Worm (Caenorhabditis elegans) whole organism, L2 larva: ENCODE data around the gene F15D4.2.
A peak's percentile ranks its signal among the peaks of the same experiment; 100 is the strongest.

ENCODE experiments used
- C34F6.9 ChIP-seq: fragments of 150-350 bp; optimal IDR thresholded peaks from 2 replicates; lab custom pipeline; 2014; ENCODE audit warnings: missing biosample characterization, missing genetic modification characterization
- F13H6.1 ChIP-seq: sonication (generic microtip); optimal IDR thresholded peaks from 2 replicates; lab custom pipeline; 2016; ENCODE audit warnings: missing genetic modification characterization, missing compliant biosample characterization
- R02D3.7 ChIP-seq: fragments of 150-350 bp; optimal IDR thresholded peaks from 2 replicates; lab custom pipeline; 2014; ENCODE audit warnings: missing biosample characterization, missing genetic modification characterization
- Y55F3AM.14 ChIP-seq: fragments of 200-800 bp; sonication (Bioruptor generic); optimal IDR thresholded peaks from 2 replicates; lab custom pipeline; 2018; ENCODE audit warnings: mild to moderate bottlenecking, missing genetic modification characterization, missing compliant biosample characterization
- ZK546.5 ChIP-seq: sonication (generic microtip); optimal IDR thresholded peaks from 2 replicates; lab custom pipeline; 2017; ENCODE audit warnings: missing biosample characterization, missing genetic modification characterization
- alr-1 ChIP-seq: fragments of 150-350 bp; optimal IDR thresholded peaks from 2 replicates; lab custom pipeline; 2014; ENCODE audit warnings: missing biosample characterization, missing genetic modification characterization
- aly-2 ChIP-seq: fragments of 150-350 bp; optimal IDR thresholded peaks from 2 replicates; lab custom pipeline; 2014; ENCODE audit warnings: missing biosample characterization, missing genetic modification characterization
- ama-1 ChIP-seq: fragments of 150-350 bp; optimal IDR thresholded peaks from 2 replicates; lab custom pipeline; 2018; ENCODE audit warnings: inconsistent platforms
- blmp-1 ChIP-seq: sonication (generic microtip); optimal IDR thresholded peaks from 2 replicates; lab custom pipeline; 2017; ENCODE audit warnings: missing genetic modification characterization, mild to moderate bottlenecking, missing compliant biosample characterization, antibody characterized with exemption, moderate library complexity; ENCODE audit not compliant: insufficient read depth
- ceh-16 ChIP-seq: fragments of 150-350 bp; optimal IDR thresholded peaks from 2 replicates; lab custom pipeline; 2014; ENCODE audit warnings: missing biosample characterization, missing genetic modification characterization
- ceh-82 ChIP-seq: fragments of 150-350 bp; optimal IDR thresholded peaks from 2 replicates; lab custom pipeline; 2014; ENCODE audit warnings: missing biosample characterization, missing genetic modification characterization
- crh-2 ChIP-seq: sonication (generic microtip); optimal IDR thresholded peaks from 2 replicates; lab custom pipeline; 2017; ENCODE audit warnings: missing biosample characterization, missing genetic modification characterization
- dmd-4 ChIP-seq: sonication (generic microtip); optimal IDR thresholded peaks from 2 replicates; lab custom pipeline; 2017; ENCODE audit warnings: missing biosample characterization, missing genetic modification characterization
- egl-27 ChIP-seq: sonication (generic microtip); optimal IDR thresholded peaks from 3 replicates; lab custom pipeline; 2017; ENCODE audit warnings: missing biosample characterization, missing genetic modification reagents, missing genetic modification characterization
- elt-1 ChIP-seq: fragments of 150-350 bp; optimal IDR thresholded peaks from 2 replicates; lab custom pipeline; 2014; ENCODE audit warnings: missing biosample characterization, missing genetic modification characterization
- elt-3 ChIP-seq: sonication (generic microtip); optimal IDR thresholded peaks from 2 replicates; lab custom pipeline; 2017; ENCODE audit warnings: missing biosample characterization, missing genetic modification characterization
- fos-1 ChIP-seq: fragments of 150-350 bp; optimal IDR thresholded peaks from 2 replicates; lab custom pipeline; 2014; ENCODE audit warnings: missing biosample characterization, missing genetic modification characterization
- gmeb-1 ChIP-seq: fragments of 150-350 bp; optimal IDR thresholded peaks from 2 replicates; lab custom pipeline; 2014; ENCODE audit warnings: missing biosample characterization, missing genetic modification characterization
- lin-13 ChIP-seq: fragments of 150-350 bp; optimal IDR thresholded peaks from 2 replicates; lab custom pipeline; 2014; ENCODE audit warnings: missing biosample characterization, missing genetic modification reagents, missing genetic modification characterization
- lsy-2 ChIP-seq, 2 experiments: fragments of 150-350 bp in 1 of 2; sonication (generic microtip) in 1 of 2; optimal IDR thresholded peaks; 2 replicates each; lab custom pipeline; 2014 to 2017; ENCODE audit warnings: missing biosample characterization in 2 of 2, missing genetic modification characterization in 2 of 2
- mab-5 ChIP-seq: fragments of 150-350 bp; optimal IDR thresholded peaks from 2 replicates; lab custom pipeline; 2014; ENCODE audit warnings: missing biosample characterization, missing genetic modification characterization
- mdl-1 ChIP-seq, 2 experiments: fragments of 150-350 bp in 1 of 2; sonication (generic microtip) in 1 of 2; optimal IDR thresholded peaks; 2 replicates each; lab custom pipeline; 2017; ENCODE audit warnings: missing biosample characterization in 2 of 2, missing genetic modification characterization in 2 of 2
- nhr-10 ChIP-seq: sonication (generic microtip); optimal IDR thresholded peaks from 2 replicates; lab custom pipeline; 2017; ENCODE audit warnings: missing biosample characterization, missing genetic modification characterization
- nhr-11 ChIP-seq: fragments of 150-350 bp; optimal IDR thresholded peaks from 2 replicates; lab custom pipeline; 2014; ENCODE audit warnings: missing biosample characterization, missing genetic modification characterization
- nhr-12 ChIP-seq: fragments of 150-350 bp; optimal IDR thresholded peaks from 2 replicates; lab custom pipeline; 2014; ENCODE audit warnings: missing biosample characterization, missing genetic modification characterization
- nhr-129 ChIP-seq: fragments of 150-350 bp; optimal IDR thresholded peaks from 2 replicates; lab custom pipeline; 2014; ENCODE audit warnings: missing biosample characterization, missing genetic modification characterization
- nhr-21 ChIP-seq: fragments of 150-350 bp; optimal IDR thresholded peaks from 2 replicates; lab custom pipeline; 2014; ENCODE audit warnings: missing biosample characterization, missing genetic modification characterization
- nhr-23 ChIP-seq: fragments of 150-350 bp; optimal IDR thresholded peaks from 2 replicates; lab custom pipeline; 2014; ENCODE audit warnings: missing biosample characterization, missing genetic modification reagents, missing genetic modification characterization
- nhr-237 ChIP-seq: fragments of 150-350 bp; optimal IDR thresholded peaks from 2 replicates; lab custom pipeline; 2014; ENCODE audit warnings: missing biosample characterization, missing genetic modification characterization
- nhr-25 ChIP-seq: fragments of 150-350 bp; sonication (generic microtip); optimal IDR thresholded peaks from 3 replicates; lab custom pipeline; 2014; ENCODE audit warnings: missing biosample characterization, missing genetic modification characterization
- nhr-6 ChIP-seq: fragments of 150-350 bp; optimal IDR thresholded peaks from 2 replicates; lab custom pipeline; 2014; ENCODE audit warnings: missing biosample characterization, missing genetic modification characterization
- nhr-77 ChIP-seq: fragments of 150-350 bp; optimal IDR thresholded peaks from 2 replicates; lab custom pipeline; 2014; ENCODE audit warnings: missing biosample characterization, missing genetic modification characterization
- peb-1 ChIP-seq: fragments of 150-350 bp; optimal IDR thresholded peaks from 2 replicates; lab custom pipeline; 2014; ENCODE audit warnings: missing biosample characterization, missing genetic modification characterization
- sem-4 ChIP-seq: fragments of 150-350 bp; optimal IDR thresholded peaks from 2 replicates; lab custom pipeline; 2014; ENCODE audit warnings: missing biosample characterization, missing genetic modification reagents, missing genetic modification characterization
- skn-1 ChIP-seq: sonication (generic microtip); optimal IDR thresholded peaks from 2 replicates; lab custom pipeline; 2017; ENCODE audit warnings: missing biosample characterization, missing genetic modification characterization
- sma-3 ChIP-seq: sonication (generic microtip); optimal IDR thresholded peaks from 2 replicates; lab custom pipeline; 2016; ENCODE audit warnings: missing genetic modification reagents, missing genetic modification characterization, missing compliant biosample characterization
- sma-9 ChIP-seq, 2 experiments: fragments of 150-350 bp in 1 of 2; sonication (generic microtip) in 1 of 2; optimal IDR thresholded peaks; 2 replicates each; lab custom pipeline; 2014 to 2016; ENCODE audit warnings: missing genetic modification characterization in 2 of 2, mild to moderate bottlenecking in 1 of 2, missing biosample characterization in 1 of 2, missing compliant biosample characterization in 1 of 2, missing genetic modification reagents in 1 of 2, moderate library complexity in 1 of 2
- snpc-4 ChIP-seq: fragments of 150-350 bp; optimal IDR thresholded peaks from 2 replicates; lab custom pipeline; 2014; ENCODE audit warnings: missing biosample characterization, missing genetic modification characterization
- unc-39 ChIP-seq: fragments of 150-350 bp; optimal IDR thresholded peaks from 2 replicates; lab custom pipeline; 2014; ENCODE audit warnings: missing biosample characterization, missing genetic modification characterization
- unc-55 ChIP-seq: fragments of 150-350 bp; sonication (generic microtip); optimal IDR thresholded peaks from 3 replicates; lab custom pipeline; 2014; ENCODE audit warnings: missing biosample characterization, missing genetic modification reagents, missing genetic modification characterization
- unc-62 ChIP-seq: fragments of 150-350 bp; optimal IDR thresholded peaks from 2 replicates; lab custom pipeline; 2014; ENCODE audit warnings: missing biosample characterization, missing genetic modification reagents, missing genetic modification characterization
- zag-1 ChIP-seq: fragments of 150-350 bp; optimal IDR thresholded peaks from 2 replicates; lab custom pipeline; 2014; ENCODE audit warnings: missing biosample characterization, missing genetic modification characterization
- ztf-1 ChIP-seq: fragments of 200-800 bp; sonication (Bioruptor generic); conservative IDR thresholded peaks from 2 replicates; pipeline ENCODE4 v1.3.6; 2022; ENCODE audit warnings: missing genetic modification characterization, missing compliant biosample characterization
- ztf-11 ChIP-seq: sonication (generic microtip); optimal IDR thresholded peaks from 2 replicates; lab custom pipeline; 2017; ENCODE audit warnings: missing biosample characterization, missing genetic modification characterization
- ztf-4 ChIP-seq: fragments of 150-350 bp; optimal IDR thresholded peaks from 2 replicates; lab custom pipeline; 2014; ENCODE audit warnings: missing biosample characterization, missing genetic modification characterization

The F15D4.2 gene

ce11 chrII:13190412-13190811 is 25.5 kb upstream of the F15D4.2 start:
- TF ChIP-seq peb-1 (tag; lab: Kevin White, UChicago) (no peak), unc-55 (GFP tag; lab: Kevin White, UChicago) (no peak), ZK546.5 (tag; lab: Kevin White, UChicago) (no peak), crh-2 (tag; lab: Kevin White, UChicago) (peak; percentile 77), ceh-82 (no peak), ztf-1 (GFP tag; lab: Robert Waterston, UW) (no peak), lin-13 (GFP tag; lab: Kevin White, UChicago) (no peak), fos-1 (tag; lab: Kevin White, UChicago) (peak; percentile 72), mdl-1 (tag; optimal IDR thresholded peaks at IDR 0.05; lab: Kevin White, UChicago) (no peak), nhr-237 (tag; lab: Kevin White, UChicago) (no peak), sem-4 (no peak), sma-9 (GFP tag; optimal IDR thresholded peaks at IDR 0.05; lab: Kevin White, UChicago) (peak; percentile 11), sma-9 (tag; optimal IDR thresholded peaks at IDR 0.05; lab: Kevin White, UChicago) (no peak), gmeb-1 (tag; lab: Kevin White, UChicago) (peak; percentile 5), ceh-16 (tag; lab: Kevin White, UChicago) (no peak), R02D3.7 (no peak)
- TF ChIP-seq, all 48 proteins: peak for 4

- TF ChIP-seq egl-27 (tag; lab: Kevin White, UChicago) (no peak), F13H6.1 (tag; lab: Kevin White, UChicago) (peak; percentile 27), sma-9 (GFP tag; optimal IDR thresholded peaks at IDR 0.05; lab: Kevin White, UChicago) (peak; percentile 14), sma-9 (tag; optimal IDR thresholded peaks at IDR 0.05; lab: Kevin White, UChicago) (no peak), blmp-1 (tag; lab: Kevin White, UChicago) (peak; percentile 5), nhr-129 (tag; lab: Kevin White, UChicago) (peak; percentile 10), ceh-82 (no peak)
Measured at ce11 chrII:13193563-13194103, 22.3 kb upstream of the F15D4.2 start.

- TF ChIP-seq R02D3.7 = no peak
- TF ChIP-seq ceh-82 = no peak
- no peak for TF ChIP-seq Y55F3AM.14 (GFP tag; lab: Kevin White, UChicago)
- peak; percentile 69 for TF ChIP-seq lin-13 (GFP tag; lab: Kevin White, UChicago)
- no peak for TF ChIP-seq nhr-12 (tag; lab: Kevin White, UChicago)
- peak; percentile 87 for TF ChIP-seq nhr-129 (tag; lab: Kevin White, UChicago)
- TF ChIP-seq nhr-21 = peak; percentile 3
- TF ChIP-seq zag-1 (tag; lab: Kevin White, UChicago) = peak; percentile 37
- TF ChIP-seq nhr-10 (tag; lab: Kevin White, UChicago) = no peak
- TF ChIP-seq nhr-11 (tag; lab: Kevin White, UChicago) = no peak
- peak; percentile 0 for TF ChIP-seq sma-3 (GFP tag; lab: Kevin White, UChicago)
- no peak for TF ChIP-seq elt-3 (tag; lab: Kevin White, UChicago)
- peak; percentile 58 for TF ChIP-seq nhr-6 (tag; lab: Kevin White, UChicago)
- peak; percentile 5 for TF ChIP-seq nhr-25 (tag; lab: Kevin White, UChicago)
- TF ChIP-seq blmp-1 (tag; lab: Kevin White, UChicago) = no peak
- TF ChIP-seq ceh-16 (tag; lab: Kevin White, UChicago) = no peak
- TF ChIP-seq unc-39 = no peak
- peak; percentile 66 for TF ChIP-seq F13H6.1 (tag; lab: Kevin White, UChicago)
- peak; percentile 64 for TF ChIP-seq sma-9 (GFP tag; optimal IDR thresholded peaks at IDR 0.05; lab: Kevin White, UChicago)
- TF ChIP-seq sma-9 (tag; optimal IDR thresholded peaks at IDR 0.05; lab: Kevin White, UChicago) = no peak
- TF ChIP-seq fos-1 (tag; lab: Kevin White, UChicago) = peak; percentile 80
- TF ChIP-seq gmeb-1 (tag; lab: Kevin White, UChicago) = no peak
- peak; percentile 10 for TF ChIP-seq snpc-4
- peak; percentile 49 for TF ChIP-seq mab-5 (tag; lab: Kevin White, UChicago)
- TF ChIP-seq peb-1 (tag; lab: Kevin White, UChicago) = no peak
- TF ChIP-seq unc-55 (GFP tag; lab: Kevin White, UChicago) = peak; percentile 63
- peak; percentile 83 for TF ChIP-seq C34F6.9
- no peak for TF ChIP-seq dmd-4 (tag; lab: Kevin White, UChicago)
- no peak for TF ChIP-seq nhr-77 (tag; lab: Kevin White, UChicago)
- no peak for TF ChIP-seq ama-1
- TF ChIP-seq mdl-1 (tag; optimal IDR thresholded peaks at IDR 0.05; lab: Kevin White, UChicago) = no peak
- no peak for TF ChIP-seq ztf-11 (tag; lab: Kevin White, UChicago)
- no peak for TF ChIP-seq skn-1 (tag; lab: Kevin White, UChicago)
- no peak for TF ChIP-seq aly-2 (tag; lab: Kevin White, UChicago)
- no peak for TF ChIP-seq alr-1 (tag; lab: Kevin White, UChicago)
- no peak for TF ChIP-seq nhr-23 (tag; lab: Kevin White, UChicago)
- TF ChIP-seq sem-4 = peak; percentile 73
- peak; percentile 79 for TF ChIP-seq crh-2 (tag; lab: Kevin White, UChicago)
- TF ChIP-seq ZK546.5 (tag; lab: Kevin White, UChicago) = no peak
- no peak for TF ChIP-seq egl-27 (tag; lab: Kevin White, UChicago)
- peak; percentile 21 to 67 for TF ChIP-seq lsy-2 (tag; optimal IDR thresholded peaks at IDR 0.05; lab: Kevin White, UChicago)
- no peak for TF ChIP-seq unc-62 (GFP tag; lab: Kevin White, UChicago)
- TF ChIP-seq ztf-4 = no peak
- no peak for TF ChIP-seq elt-1
- no peak for TF ChIP-seq ztf-1 (GFP tag; lab: Robert Waterston, UW)
- no peak for TF ChIP-seq nhr-237 (tag; lab: Kevin White, UChicago)
Measured at ce11 chrII:13195163-13195562, 20.7 kb upstream of the F15D4.2 start, which contains the start of gene lec-1. lec-1 (plus strand) TSS chrII:13195549.
